Fruit fly (Drosophila melanogaster) whole organism, pupa: Measurements from ENCODE around the gene aqz.

Experiments
- CG10348 ChIP-seq: fragments of 200-800 bp; sonication (Bioruptor generic); IDR thresholded peaks from 2 replicates; pipeline ENCODE4 v1.3.6; 2022; ENCODE audit warnings: missing biosample characterization, missing genetic modification characterization
- CG12605 ChIP-seq: fragments of 200-800 bp; sonication (Bioruptor generic); IDR thresholded peaks from 2 replicates; pipeline ENCODE4 v1.3.6; 2022; ENCODE audit warnings: missing biosample characterization, missing genetic modification characterization
- CG13204 ChIP-seq: fragments of 200-800 bp; sonication (Bioruptor generic); optimal IDR thresholded peaks from 2 replicates; lab custom pipeline; 2018; ENCODE audit warnings: missing biosample characterization, mild to moderate bottlenecking, missing genetic modification characterization, moderate library complexity
- CG14655 ChIP-seq: fragments of 200-800 bp; sonication (Bioruptor generic); optimal IDR thresholded peaks from 3 replicates; lab custom pipeline; 2017; ENCODE audit warnings: mild to moderate bottlenecking, missing biosample characterization, missing genetic modification reagents, missing genetic modification characterization
- CG15710 ChIP-seq: fragments of 200-800 bp; sonication (Bioruptor generic); optimal IDR thresholded peaks from 2 replicates; lab custom pipeline; 2018; ENCODE audit warnings: missing biosample characterization, mild to moderate bottlenecking, missing genetic modification characterization, moderate library complexity
- CG17806 ChIP-seq: fragments of 200-800 bp; sonication (Bioruptor generic); optimal IDR thresholded peaks from 2 replicates; lab custom pipeline; 2018; ENCODE audit warnings: missing biosample characterization, mild to moderate bottlenecking, missing genetic modification characterization, moderate library complexity
- CG32121 ChIP-seq: fragments of 200-800 bp; sonication (Bioruptor generic); IDR thresholded peaks from 2 replicates; pipeline ENCODE4 v1.3.6; 2022; ENCODE audit warnings: missing biosample characterization, missing genetic modification characterization
- CG34367 ChIP-seq: fragments of 200-800 bp; sonication (Bioruptor generic); optimal IDR thresholded peaks from 2 replicates; lab custom pipeline; 2018; ENCODE audit warnings: missing biosample characterization, mild to moderate bottlenecking, missing genetic modification characterization
- CG4496 ChIP-seq: fragments of 200-800 bp; sonication (Bioruptor generic); IDR thresholded peaks from 3 replicates; pipeline ENCODE4 v1.3.6; 2022; ENCODE audit warnings: missing biosample characterization, missing genetic modification characterization
- CG8159 ChIP-seq: fragments of 200-800 bp; sonication (Bioruptor generic); optimal IDR thresholded peaks from 3 replicates; lab custom pipeline; 2018; ENCODE audit warnings: missing biosample characterization, mild to moderate bottlenecking, missing genetic modification characterization, moderate library complexity
- CG8301 ChIP-seq: fragments of 200-800 bp; sonication (Bioruptor generic); optimal IDR thresholded peaks from 2 replicates; lab custom pipeline; 2018; ENCODE audit warnings: missing biosample characterization, mild to moderate bottlenecking, missing genetic modification characterization
- CG9948 ChIP-seq: fragments of 200-800 bp; sonication (Bioruptor generic); optimal IDR thresholded peaks from 2 replicates; lab custom pipeline; 2018; ENCODE audit warnings: missing biosample characterization, mild to moderate bottlenecking, missing genetic modification characterization, moderate library complexity
- D1 ChIP-seq: fragments of 200-800 bp; sonication (Bioruptor generic); optimal IDR thresholded peaks from 2 replicates; lab custom pipeline; 2018; ENCODE audit warnings: missing biosample characterization, mild to moderate bottlenecking, missing genetic modification characterization, moderate library complexity
- EcR ChIP-seq: fragments of 200-800 bp; sonication (Bioruptor generic); optimal IDR thresholded peaks from 3 replicates; lab custom pipeline; 2019; ENCODE audit warnings: missing biosample characterization, missing genetic modification characterization, mild to moderate bottlenecking, moderate library complexity, missing genetic modification reagents
- Ets98B ChIP-seq: fragments of 200-800 bp; sonication (Bioruptor generic); IDR thresholded peaks from 2 replicates; pipeline ENCODE4 v1.3.6; 2022; ENCODE audit warnings: missing biosample characterization, missing genetic modification characterization
- Pif1A ChIP-seq: fragments of 200-800 bp; sonication (Bioruptor generic); optimal IDR thresholded peaks from 3 replicates; lab custom pipeline; 2016; ENCODE audit warnings: missing biosample characterization, missing genetic modification characterization
- Pif1B ChIP-seq: fragments of 200-800 bp; sonication (Bioruptor generic); optimal IDR thresholded peaks from 3 replicates; lab custom pipeline; 2016; ENCODE audit warnings: missing biosample characterization, missing genetic modification characterization
- Snoo ChIP-seq: fragments of 200-800 bp; sonication (Bioruptor generic); optimal IDR thresholded peaks from 3 replicates; lab custom pipeline; 2017; ENCODE audit warnings: missing biosample characterization, mild to moderate bottlenecking, missing genetic modification characterization, inconsistent platforms
- fd96Ca ChIP-seq: fragments of 200-800 bp; sonication (Bioruptor generic); IDR thresholded peaks from 3 replicates; pipeline ENCODE4 v1.3.6; 2022; ENCODE audit warnings: missing biosample characterization, missing genetic modification characterization
- gl ChIP-seq: fragments of 200-800 bp; sonication (Bioruptor generic); optimal IDR thresholded peaks from 2 replicates; lab custom pipeline; 2018; ENCODE audit warnings: missing biosample characterization, mild to moderate bottlenecking, missing genetic modification characterization
- rn ChIP-seq: fragments of 200-800 bp; sonication (Bioruptor generic); IDR thresholded peaks from 2 replicates; pipeline ENCODE4 v1.3.6; 2022; ENCODE audit warnings: missing biosample characterization, missing genetic modification characterization

The aqz gene

DNA sequence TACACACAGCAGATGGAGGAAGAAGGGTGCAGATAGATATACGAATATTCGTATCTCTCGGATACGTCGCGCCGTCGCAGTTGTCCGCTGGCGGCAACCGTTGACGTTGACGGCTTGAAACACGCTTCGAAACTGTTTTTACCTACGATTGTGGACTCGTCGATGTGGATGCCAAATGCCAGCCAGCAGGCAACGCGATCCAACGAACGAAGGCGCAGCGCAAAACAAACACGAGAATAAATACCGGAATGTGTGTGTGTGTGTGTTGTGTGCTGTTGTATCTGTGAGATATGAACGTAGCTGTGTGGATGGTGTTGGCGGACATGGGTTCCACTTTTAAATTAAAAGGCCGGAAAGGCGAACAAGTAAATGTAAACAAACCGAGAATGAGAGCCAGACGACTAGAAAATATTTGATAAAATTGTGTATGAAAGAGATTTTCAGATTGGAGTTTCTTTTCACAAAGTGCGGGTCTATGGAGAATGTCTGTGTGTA is 25.7 kb upstream of the aqz start:
- peak; percentile 57 for TF ChIP-seq CG12605 (GFP tag; lab: Robert Waterston, UW)
- TF ChIP-seq gl (tag; lab: Kevin White, UChicago), result peak; percentile 36
- TF ChIP-seq CG10348, result no peak
- TF ChIP-seq CG34367 (tag; lab: Kevin White, UChicago), result no peak
- TF ChIP-seq CG14655 (GFP tag; lab: Kevin White, UChicago), result no peak
- TF ChIP-seq CG13204 (GFP tag; lab: Kevin White, UChicago), result no peak
- TF ChIP-seq CG8301 (tag; lab: Kevin White, UChicago), result no peak
- TF ChIP-seq rn (GFP tag; lab: Robert Waterston, UW), result no peak
- TF ChIP-seq Pif1B, result peak; percentile 60
- peak; percentile 6 for TF ChIP-seq CG15710 (tag; lab: Kevin White, UChicago)
- peak; percentile 57; the same call in 1 of the 3 replicates for TF ChIP-seq fd96Ca
- TF ChIP-seq CG17806 (tag; lab: Kevin White, UChicago), result no peak
- peak; percentile 16 for TF ChIP-seq Pif1A (GFP tag; lab: Kevin White, UChicago)
- TF ChIP-seq CG32121 (GFP tag; lab: Robert Waterston, UW), result peak; percentile 43; the same call in 1 of the 2 replicates
- TF ChIP-seq Snoo (tag; lab: Kevin White, UChicago), result no peak
- TF ChIP-seq D1 (tag; lab: Kevin White, UChicago), result peak; percentile 10
- peak; percentile 67; the same call in 2 of the 3 replicates for TF ChIP-seq CG4496 (GFP tag; lab: Robert Waterston, UW)
- peak; percentile 73 for TF ChIP-seq Ets98B (GFP tag; lab: Robert Waterston, UW)
- no peak for TF ChIP-seq CG8159 (tag; lab: Kevin White, UChicago)
- no peak for TF ChIP-seq CG9948 (tag; lab: Kevin White, UChicago)
- TF ChIP-seq EcR (GFP tag; lab: Kevin White, UChicago), result peak; percentile 60

DNA sequence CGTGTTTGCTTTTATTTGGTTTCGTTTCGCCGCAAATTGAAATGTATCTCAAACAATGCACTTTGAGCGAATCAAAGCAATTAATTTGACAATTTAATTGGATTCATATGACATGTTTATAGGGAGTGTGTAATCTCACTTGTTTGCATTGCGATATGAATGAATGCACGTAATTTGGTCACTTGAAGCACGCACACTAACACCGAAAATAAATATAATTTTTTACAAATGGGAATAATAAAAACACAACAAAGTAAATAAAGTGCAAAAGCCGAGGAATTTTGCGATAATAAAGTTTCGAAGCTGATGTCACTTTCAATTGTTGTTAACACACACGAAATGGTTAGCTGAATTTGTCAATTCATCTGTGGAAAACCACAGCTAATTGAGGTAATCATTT is 24.5 kb upstream of the aqz start:
- TF ChIP-seq rn (GFP tag; lab: Robert Waterston, UW) (no peak), CG4496 (GFP tag; lab: Robert Waterston, UW) (no peak), CG10348 (no peak), EcR (GFP tag; lab: Kevin White, UChicago) (no peak), CG13204 (GFP tag; lab: Kevin White, UChicago) (no peak), CG15710 (tag; lab: Kevin White, UChicago) (no peak), gl (tag; lab: Kevin White, UChicago) (no peak), Pif1B (no peak), CG32121 (GFP tag; lab: Robert Waterston, UW) (no peak), fd96Ca (no peak), CG34367 (tag; lab: Kevin White, UChicago) (no peak), CG9948 (tag; lab: Kevin White, UChicago) (no peak), D1 (tag; lab: Kevin White, UChicago) (no peak), Ets98B (GFP tag; lab: Robert Waterston, UW) (no peak), CG8301 (tag; lab: Kevin White, UChicago) (no peak), CG12605 (GFP tag; lab: Robert Waterston, UW) (no peak), Snoo (tag; lab: Kevin White, UChicago) (no peak), CG14655 (GFP tag; lab: Kevin White, UChicago) (no peak), CG8159 (tag; lab: Kevin White, UChicago) (no peak), CG17806 (tag; lab: Kevin White, UChicago) (no peak)

DNA sequence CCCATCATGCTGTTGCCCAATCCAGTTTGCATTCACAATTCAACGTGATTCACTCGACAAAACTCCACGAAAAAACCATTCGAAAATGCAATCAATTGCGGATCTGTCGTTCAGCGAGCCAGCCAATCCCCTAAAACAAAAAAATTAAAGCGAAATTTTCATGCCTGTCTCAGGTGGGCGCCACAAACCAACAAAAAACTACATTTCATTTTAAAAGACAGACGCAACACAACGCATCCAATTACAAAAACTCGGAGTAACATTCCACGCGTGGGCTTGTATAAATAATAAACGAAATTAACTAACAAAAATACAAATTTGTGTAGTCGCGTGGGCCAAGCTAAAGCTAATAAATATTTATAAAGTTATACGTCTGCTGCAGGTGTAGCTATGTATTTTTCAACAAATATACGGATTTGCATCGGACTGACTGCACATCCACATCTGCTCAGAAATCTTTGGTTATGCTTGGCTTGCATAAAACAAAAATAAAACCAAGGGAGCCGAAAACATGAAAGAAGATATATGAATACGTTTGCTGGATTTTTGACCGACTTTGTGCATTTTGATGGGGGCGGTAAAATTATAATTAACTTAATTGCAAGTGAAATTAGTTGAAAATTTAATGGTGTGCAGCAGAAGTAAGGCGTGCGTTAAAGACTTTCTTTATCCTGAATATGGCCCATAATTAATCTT is 23.6 kb upstream of the aqz start:
- TF ChIP-seq CG17806 (tag; lab: Kevin White, UChicago) (no peak), CG9948 (tag; lab: Kevin White, UChicago) (no peak), Ets98B (GFP tag; lab: Robert Waterston, UW) (no peak), CG32121 (GFP tag; lab: Robert Waterston, UW) (no peak), CG8301 (tag; lab: Kevin White, UChicago) (no peak), CG14655 (GFP tag; lab: Kevin White, UChicago) (no peak), CG4496 (GFP tag; lab: Robert Waterston, UW) (no peak), rn (GFP tag; lab: Robert Waterston, UW) (no peak), CG13204 (GFP tag; lab: Kevin White, UChicago) (no peak), Pif1B (no peak)

DNA sequence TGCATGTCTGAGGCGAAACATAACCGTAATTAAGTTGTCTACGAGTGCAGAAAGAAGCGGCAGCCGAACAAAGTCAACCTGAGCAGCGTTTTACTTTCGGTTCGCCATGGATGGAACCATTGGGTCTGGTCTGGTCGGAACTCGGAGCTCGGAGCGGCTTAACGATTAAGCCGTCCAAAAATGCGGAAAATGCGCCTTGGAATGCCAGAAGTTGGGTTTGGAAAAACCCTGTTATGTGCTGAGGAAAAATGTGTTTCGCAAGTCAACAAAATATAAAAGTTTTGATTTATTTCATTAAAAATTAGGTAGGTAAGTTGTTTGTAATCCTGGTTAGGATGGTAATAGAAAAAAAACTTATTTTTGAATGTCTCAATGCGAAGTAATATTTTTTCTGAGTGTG is 21.1 kb upstream of the aqz start:
- TF ChIP-seq CG34367 (tag; lab: Kevin White, UChicago) (no peak), Pif1B (no peak), CG4496 (GFP tag; lab: Robert Waterston, UW) (no peak), Snoo (tag; lab: Kevin White, UChicago) (no peak), CG32121 (GFP tag; lab: Robert Waterston, UW) (no peak), CG8301 (tag; lab: Kevin White, UChicago) (no peak), Pif1A (GFP tag; lab: Kevin White, UChicago) (no peak), CG12605 (GFP tag; lab: Robert Waterston, UW) (no peak), EcR (GFP tag; lab: Kevin White, UChicago) (no peak), rn (GFP tag; lab: Robert Waterston, UW) (no peak), CG17806 (tag; lab: Kevin White, UChicago) (no peak), CG9948 (tag; lab: Kevin White, UChicago) (no peak)

DNA sequence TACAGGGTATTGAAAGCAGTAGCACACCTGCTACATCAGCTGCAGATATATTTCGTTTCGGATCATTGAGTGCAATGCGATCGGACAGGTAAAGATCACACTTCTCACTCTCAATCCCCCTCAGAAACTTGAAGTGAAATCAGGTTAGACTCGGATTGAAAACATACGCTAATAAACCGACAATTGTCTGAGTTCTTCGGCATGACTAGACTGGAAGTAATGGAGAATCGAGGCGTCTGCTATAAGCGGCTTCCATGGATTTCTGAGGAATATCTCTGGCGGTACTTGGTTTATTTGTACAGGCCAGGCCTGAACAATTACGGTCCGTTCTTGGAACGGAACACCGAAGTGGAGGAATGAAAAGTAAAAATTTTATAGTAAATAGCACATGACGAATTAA is 20.6 kb upstream of the aqz start:
- TF ChIP-seq CG14655 (GFP tag; lab: Kevin White, UChicago), result no peak
- no peak for TF ChIP-seq CG10348
- TF ChIP-seq Ets98B (GFP tag; lab: Robert Waterston, UW), result no peak
- TF ChIP-seq Pif1B, result no peak
- TF ChIP-seq CG32121 (GFP tag; lab: Robert Waterston, UW), result no peak
- no peak for TF ChIP-seq CG12605 (GFP tag; lab: Robert Waterston, UW)
- TF ChIP-seq EcR (GFP tag; lab: Kevin White, UChicago), result no peak
- no peak for TF ChIP-seq CG17806 (tag; lab: Kevin White, UChicago)
- TF ChIP-seq CG4496 (GFP tag; lab: Robert Waterston, UW), result no peak
- TF ChIP-seq gl (tag; lab: Kevin White, UChicago), result no peak
